Fruit fly (Drosophila melanogaster) whole organism, embryonic: ENCODE data around the gene CG9616.

Experiments used
- BEAF-32 ChIP-seq: fragments of 200-800 bp; sonication (Bioruptor generic); optimal IDR thresholded peaks from 3 replicates; lab custom pipeline; 2017; ENCODE audit warnings: missing biosample characterization, missing genetic modification characterization, mild to moderate bottlenecking, moderate library complexity, missing genetic modification reagents
- CG10267 ChIP-seq: fragments of 200-800 bp; sonication (Bioruptor generic); optimal IDR thresholded peaks from 2 replicates; lab custom pipeline; 2018; ENCODE audit warnings: missing biosample characterization, mild to moderate bottlenecking, missing genetic modification characterization, moderate library complexity
- CG10543 ChIP-seq: fragments of 200-800 bp; sonication (Bioruptor generic); optimal IDR thresholded peaks from 3 replicates; lab custom pipeline; 2017; ENCODE audit warnings: missing biosample characterization, mild to moderate bottlenecking, missing genetic modification characterization, moderate library complexity
- CG11560 ChIP-seq: fragments of 200-800 bp; sonication (Bioruptor generic); IDR thresholded peaks from 3 replicates; pipeline ENCODE4 v1.3.6; 2022; ENCODE audit warnings: missing biosample characterization, missing genetic modification characterization
- CG12104 ChIP-seq: fragments of 200-800 bp; sonication (Bioruptor generic); optimal IDR thresholded peaks from 3 replicates; lab custom pipeline; 2016; ENCODE audit warnings: missing biosample characterization, missing genetic modification characterization
- CG12299 ChIP-seq: fragments of 200-800 bp; sonication (Bioruptor generic); optimal IDR thresholded peaks from 2 replicates; lab custom pipeline; 2018; ENCODE audit warnings: missing biosample characterization, mild to moderate bottlenecking, missing genetic modification characterization
- CG1647 ChIP-seq: fragments of 200-800 bp; sonication (Bioruptor generic); optimal IDR thresholded peaks from 3 replicates; lab custom pipeline; 2016; ENCODE audit warnings: missing biosample characterization, missing genetic modification characterization
- CG16813 ChIP-seq: fragments of 200-800 bp; sonication (Bioruptor generic); IDR thresholded peaks from 3 replicates; pipeline ENCODE4 v1.3.6; 2022; ENCODE audit warnings: missing biosample characterization, missing genetic modification characterization; ENCODE audit not compliant: partially characterized antibody
- CG17186 ChIP-seq: fragments of 200-800 bp; sonication (Bioruptor generic); optimal IDR thresholded peaks from 3 replicates; lab custom pipeline; 2017; ENCODE audit warnings: missing biosample characterization, missing genetic modification reagents, missing genetic modification characterization
- CG17568 ChIP-seq: fragments of 200-800 bp; sonication (Bioruptor generic); optimal IDR thresholded peaks from 2 replicates; lab custom pipeline; 2018; ENCODE audit warnings: missing biosample characterization, mild to moderate bottlenecking, missing genetic modification characterization, moderate library complexity
- CG2129 ChIP-seq: fragments of 200-800 bp; sonication (Bioruptor generic); IDR thresholded peaks from 2 replicates; pipeline ENCODE4 v1.3.6; 2022; ENCODE audit warnings: missing biosample characterization, missing genetic modification characterization; ENCODE audit not compliant: partially characterized antibody
- CG31224 ChIP-seq: fragments of 200-800 bp; sonication (Bioruptor generic); IDR thresholded peaks from 2 replicates; pipeline ENCODE4 v1.3.6; 2022; ENCODE audit warnings: missing biosample characterization, missing genetic modification characterization
- CG4328 ChIP-seq: fragments of 200-800 bp; sonication (Bioruptor generic); optimal IDR thresholded peaks from 3 replicates; lab custom pipeline; 2017; ENCODE audit warnings: missing biosample characterization, missing genetic modification reagents, missing genetic modification characterization
- CG4730 ChIP-seq: fragments of 200-800 bp; sonication (Bioruptor generic); IDR thresholded peaks from 2 replicates; pipeline ENCODE4 v1.3.6; 2022; ENCODE audit warnings: missing biosample characterization, missing genetic modification characterization
- CG6272 ChIP-seq: fragments of 200-800 bp; sonication (Bioruptor generic); IDR thresholded peaks from 2 replicates; pipeline ENCODE4 v1.3.6; 2022; ENCODE audit warnings: missing biosample characterization, missing genetic modification characterization
- CG6683 ChIP-seq: fragments of 200-800 bp; sonication (Bioruptor generic); optimal IDR thresholded peaks from 2 replicates; lab custom pipeline; 2017; ENCODE audit warnings: missing biosample characterization, mild to moderate bottlenecking, missing genetic modification characterization, missing genetic modification reagents
- CG7372 ChIP-seq: fragments of 200-800 bp; sonication (Bioruptor generic); IDR thresholded peaks from 2 replicates; pipeline ENCODE4 v1.3.6; 2022; ENCODE audit warnings: missing biosample characterization, missing genetic modification characterization
- CG7963 ChIP-seq: fragments of 200-800 bp; sonication (Bioruptor generic); IDR thresholded peaks from 3 replicates; pipeline ENCODE4 v1.3.6; 2022; ENCODE audit warnings: missing biosample characterization, missing genetic modification characterization; ENCODE audit not compliant: partially characterized antibody
- CG9437 ChIP-seq: fragments of 200-800 bp; sonication (Bioruptor generic); optimal IDR thresholded peaks from 2 replicates; lab custom pipeline; 2018; ENCODE audit warnings: missing biosample characterization, mild to moderate bottlenecking, missing genetic modification characterization
- CG9876 ChIP-seq: fragments of 200-800 bp; sonication (Bioruptor generic); optimal IDR thresholded peaks from 2 replicates; lab custom pipeline; 2016; ENCODE audit warnings: missing biosample characterization, missing genetic modification characterization
- Dip2 ChIP-seq: fragments of 200-800 bp; sonication (Bioruptor generic); IDR thresholded peaks from 2 replicates; pipeline ENCODE4 v1.3.6; 2022; ENCODE audit warnings: missing biosample characterization, missing genetic modification characterization
- Doc3 ChIP-seq: fragments of 200-800 bp; sonication (Bioruptor generic); IDR thresholded peaks from 3 replicates; pipeline ENCODE4 v1.3.6; 2022; ENCODE audit warnings: missing biosample characterization, missing genetic modification characterization; ENCODE audit not compliant: partially characterized antibody
- Gsc ChIP-seq: fragments of 200-800 bp; sonication (Bioruptor generic); IDR thresholded peaks from 2 replicates; pipeline ENCODE4 v1.3.6; 2022; ENCODE audit warnings: missing biosample characterization, missing genetic modification characterization
- HHEX ChIP-seq: fragments of 200-800 bp; sonication (Bioruptor generic); optimal IDR thresholded peaks from 3 replicates; lab custom pipeline; 2017; ENCODE audit warnings: missing biosample characterization, mild to moderate bottlenecking, missing genetic modification characterization, missing genetic modification reagents
- HLH3B ChIP-seq: fragments of 200-800 bp; sonication (Bioruptor generic); IDR thresholded peaks from 2 replicates; pipeline ENCODE4 v1.3.6; 2022; ENCODE audit warnings: missing biosample characterization, missing genetic modification characterization
- Med ChIP-seq: fragments of 200-800 bp; sonication (Bioruptor generic); peaks from one replicate; lab custom pipeline; 2016; ENCODE audit warnings: missing biosample characterization, missing genetic modification characterization, mild to moderate bottlenecking, inconsistent platforms, moderate library complexity
- Nf-YA ChIP-seq: fragments of 200-800 bp; sonication (Bioruptor generic); IDR thresholded peaks from 2 replicates; pipeline ENCODE4 v1.3.6; 2022; ENCODE audit warnings: missing biosample characterization, missing genetic modification characterization
- NfI ChIP-seq: fragments of 200-800 bp; sonication (Bioruptor generic); optimal IDR thresholded peaks from 3 replicates; lab custom pipeline; 2018; ENCODE audit warnings: missing biosample characterization, mild to moderate bottlenecking, missing genetic modification characterization, moderate library complexity
- Rfx ChIP-seq: fragments of 200-800 bp; sonication (Bioruptor generic); IDR thresholded peaks from 2 replicates; pipeline ENCODE4 v1.3.6; 2022; ENCODE audit warnings: missing biosample characterization, missing genetic modification characterization
- Tbp ChIP-seq: fragments of >200 bp; optimal IDR thresholded peaks from 2 replicates; lab custom pipeline; 2018; ENCODE audit warnings: missing biosample characterization, missing genetic modification characterization
- bbx ChIP-seq: fragments of 200-800 bp; sonication (Bioruptor generic); IDR thresholded peaks from 2 replicates; pipeline ENCODE4 v1.3.6; 2022; ENCODE audit warnings: missing biosample characterization, missing genetic modification characterization; ENCODE audit not compliant: partially characterized antibody
- bowl ChIP-seq: fragments of 200-800 bp; sonication (Bioruptor generic); IDR thresholded peaks from 2 replicates; pipeline ENCODE4 v1.3.6; 2022; ENCODE audit warnings: missing biosample characterization, missing genetic modification characterization
- bsh ChIP-seq, 2 experiments: fragments of 200-800 bp; sonication (Bioruptor generic); optimal IDR thresholded peaks; 2 replicates each; lab custom pipeline; 2017 to 2018; ENCODE audit warnings: mild to moderate bottlenecking in 2 of 2, missing biosample characterization in 2 of 2, missing genetic modification characterization in 2 of 2, moderate library complexity in 1 of 2
- cad ChIP-seq: fragments of >200 bp; optimal IDR thresholded peaks from 2 replicates; lab custom pipeline; 2017; ENCODE audit warnings: missing biosample characterization, missing genetic modification characterization
- cato ChIP-seq: fragments of 200-800 bp; sonication (Bioruptor generic); optimal IDR thresholded peaks from 2 replicates; lab custom pipeline; 2016; ENCODE audit warnings: missing biosample characterization, missing genetic modification characterization, borderline replicate concordance
- emc ChIP-seq: fragments of 200-800 bp; sonication (Bioruptor generic); optimal IDR thresholded peaks from 2 replicates; lab custom pipeline; 2016; ENCODE audit warnings: missing biosample characterization, missing genetic modification characterization
- fd3F ChIP-seq: fragments of 200-800 bp; sonication (Bioruptor generic); optimal IDR thresholded peaks from 2 replicates; lab custom pipeline; 2018; ENCODE audit warnings: missing biosample characterization, mild to moderate bottlenecking, missing genetic modification characterization, moderate library complexity
- lov ChIP-seq, 2 experiments: fragments of 200-800 bp in 1 of 2; fragments of >200 bp in 1 of 2; sonication (Bioruptor generic) in 1 of 2; IDR thresholded peaks in 1 of 2; optimal IDR thresholded peaks in 1 of 2; 2 replicates in 1 of 2; 3 replicates in 1 of 2; pipeline versions ENCODE4 v1.3.6 to Lab custom; 2017 to 2022; ENCODE audit warnings: missing biosample characterization in 1 of 2, missing genetic modification characterization in 1 of 2
- nmo ChIP-seq: fragments of 200-800 bp; sonication (Bioruptor generic); optimal IDR thresholded peaks from 2 replicates; lab custom pipeline; 2018; ENCODE audit warnings: missing biosample characterization, mild to moderate bottlenecking, missing genetic modification characterization, moderate library complexity
- repo ChIP-seq: fragments of 200-800 bp; sonication (Bioruptor generic); optimal IDR thresholded peaks from 2 replicates; lab custom pipeline; 2016; ENCODE audit warnings: missing biosample characterization, missing genetic modification characterization
- rib ChIP-seq: fragments of 200-800 bp; sonication (Bioruptor generic); IDR thresholded peaks from 2 replicates; pipeline ENCODE4 v1.3.6; 2022; ENCODE audit warnings: missing biosample characterization, missing genetic modification characterization
- run ChIP-seq: fragments of 200-800 bp; sonication (Bioruptor generic); optimal IDR thresholded peaks from 3 replicates; lab custom pipeline; 2018; ENCODE audit warnings: missing biosample characterization, mild to moderate bottlenecking, missing genetic modification characterization
- sd ChIP-seq: fragments of 200-800 bp; sonication (Bioruptor generic); optimal IDR thresholded peaks from 3 replicates; lab custom pipeline; 2018; ENCODE audit warnings: missing biosample characterization, mild to moderate bottlenecking, missing genetic modification characterization, moderate library complexity
- sens ChIP-seq: fragments of 200-800 bp; sonication (Bioruptor generic); peaks from one replicate; lab custom pipeline; 2016; ENCODE audit warnings: missing biosample characterization, missing genetic modification characterization
- tna ChIP-seq: fragments of 200-800 bp; sonication (Bioruptor generic); IDR thresholded peaks from 2 replicates; pipeline ENCODE4 v1.3.6; 2022; ENCODE audit warnings: missing biosample characterization, missing genetic modification characterization; ENCODE audit not compliant: partially characterized antibody
- tup ChIP-seq: fragments of 200-800 bp; sonication (Bioruptor generic); optimal IDR thresholded peaks from 2 replicates; lab custom pipeline; 2016; ENCODE audit warnings: missing biosample characterization, mild to moderate bottlenecking, missing genetic modification characterization, moderate library complexity
- wdn ChIP-seq: fragments of 200-800 bp; sonication (Bioruptor generic); IDR thresholded peaks from 2 replicates; pipeline ENCODE4 v1.3.6; 2022; ENCODE audit warnings: missing biosample characterization, missing genetic modification characterization
- zfh1 ChIP-seq: fragments of 200-800 bp; sonication (Bioruptor generic); IDR thresholded peaks from 3 replicates; pipeline ENCODE4 v1.3.6; 2022; ENCODE audit warnings: missing biosample characterization, missing genetic modification characterization

Gene CG9616

dm6 chr3R:14288669-14289383, 43.6 kb upstream of the CG9616 start, which contains the start of gene red (continued):
- TF ChIP-seq CG10543 (GFP tag; lab: Kevin White, UChicago) (peak; percentile 77), HHEX (GFP tag; lab: Kevin White, UChicago) (peak; percentile 82), CG17186 (no peak), run (tag; lab: Kevin White, UChicago) (peak; percentile 32), lov (optimal IDR thresholded peaks at IDR 0.05; lab: Kevin White, UChicago) (no peak), lov (GFP tag; IDR thresholded peaks at IDR 0.05; lab: Robert Waterston, UW) (no peak), CG6272 (peak; percentile 46), cad (no peak), wdn (GFP tag; lab: Robert Waterston, UW) (peak; percentile 77; the same call in 1 of the 2 replicates), Nf-YA (no peak), CG11560 (tag; lab: Robert Waterston, UW) (peak; percentile 43; the same call in 1 of the 3 replicates), tup (GFP tag; lab: Kevin White, UChicago) (peak; percentile 54), HLH3B (GFP tag; lab: Robert Waterston, UW) (peak; percentile 74), CG2129 (no peak), CG4328 (no peak), CG16813 (no peak), CG7963 (GFP tag; lab: Robert Waterston, UW) (no peak), tna (GFP tag; lab: Robert Waterston, UW) (no peak), bbx (no peak), sd (tag; lab: Kevin White, UChicago) (peak; percentile 61), Rfx (GFP tag; lab: Robert Waterston, UW) (peak; percentile 84), sens (GFP tag; lab: Kevin White, UChicago) (peak; percentile 91), CG9876 (peak; percentile 17), CG1647 (GFP tag; lab: Kevin White, UChicago) (no peak), cato (GFP tag; lab: Kevin White, UChicago) (peak; percentile 4), emc (GFP tag; lab: Kevin White, UChicago) (peak; percentile 30), Doc3 (no peak), fd3F (GFP tag; lab: Kevin White, UChicago) (peak; percentile 62), Gsc (no peak), Med (GFP tag; lab: Kevin White, UChicago) (peak; percentile 86), bowl (GFP tag; lab: Robert Waterston, UW) (no peak), CG12104 (GFP tag; lab: Kevin White, UChicago) (peak; percentile 57), Dip2 (no peak), CG7372 (GFP tag; lab: Robert Waterston, UW) (peak; percentile 78), CG12299 (tag; lab: Kevin White, UChicago) (peak; percentile 47), CG4730 (GFP tag; lab: Robert Waterston, UW) (0 out of 2 replicates have a peak, but pooled peaks have one; percentile 37), CG10267 (tag; lab: Kevin White, UChicago) (peak; percentile 49), BEAF-32 (no peak), CG31224 (GFP tag; lab: Robert Waterston, UW) (peak; percentile 63), rib (GFP tag; lab: Robert Waterston, UW) (no peak; the same call in 1 of the 2 replicates), bsh (GFP tag; optimal IDR thresholded peaks at IDR 0.05; lab: Kevin White, UChicago) (peak in 1 of 2 experiments; percentile 67), nmo (GFP tag; lab: Kevin White, UChicago) (peak; percentile 70), CG9437 (GFP tag; lab: Kevin White, UChicago) (peak; percentile 66), CG6683 (GFP tag; lab: Kevin White, UChicago) (peak; percentile 45), NfI (GFP tag; lab: Kevin White, UChicago) (peak; percentile 78), CG17568 (peak; percentile 71), zfh1 (peak; percentile 65), Tbp (GFP tag; lab: Kevin White, UChicago) (no peak), repo (GFP tag; lab: Kevin White, UChicago) (no peak)
